Fruit fly (Drosophila melanogaster): ENCODE results near the gene CG32235.

DNA sequence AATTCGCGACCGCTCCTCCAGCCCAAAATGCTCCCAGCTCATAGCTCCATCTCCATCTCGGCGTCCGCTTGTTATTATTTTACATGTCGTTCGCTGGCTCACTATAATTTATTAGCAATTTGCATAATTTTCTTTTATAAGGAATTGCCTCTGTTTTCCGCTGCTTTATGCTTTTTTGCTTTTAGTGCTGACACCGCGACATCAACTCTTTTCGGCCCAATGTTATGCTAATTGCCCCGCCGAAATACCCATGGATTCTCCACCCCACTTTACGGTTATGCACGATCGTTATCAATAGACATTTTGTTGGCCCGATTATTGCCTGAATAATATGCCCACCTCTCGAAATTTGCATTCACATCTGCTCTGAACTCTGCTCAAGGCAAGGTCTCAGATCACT is 5.1 kb downstream of the CG32235 start:
- TF ChIP-seq CG15710 (tag; optimal IDR thresholded peaks at IDR 0.05), result no peak
- no peak for TF ChIP-seq CG34367 (tag; optimal IDR thresholded peaks at IDR 0.05)
- no peak for TF ChIP-seq rn (GFP tag; IDR thresholded peaks at IDR 0.05)

All from whole organism, pupa.